Worm (Caenorhabditis elegans) whole organism, L4/young adult: Measurements from ENCODE around the gene nhr-138.

Source experiments
- W03F9.2 ChIP-seq: fragments of 150-350 bp; optimal IDR thresholded peaks from 2 replicates; lab custom pipeline; 2014; ENCODE audit warnings: missing biosample characterization, missing genetic modification characterization
- dao-5 ChIP-seq: sonication (generic microtip); optimal IDR thresholded peaks from 2 replicates; lab custom pipeline; 2016; ENCODE audit warnings: missing genotype, missing genetic modification characterization, moderate library complexity, missing compliant biosample characterization
- him-1 ChIP-seq: sonication (generic microtip); optimal IDR thresholded peaks from 2 replicates; lab custom pipeline; 2016; ENCODE audit warnings: missing genotype, missing genetic modification reagents, missing genetic modification characterization, missing compliant biosample characterization

DNA sequence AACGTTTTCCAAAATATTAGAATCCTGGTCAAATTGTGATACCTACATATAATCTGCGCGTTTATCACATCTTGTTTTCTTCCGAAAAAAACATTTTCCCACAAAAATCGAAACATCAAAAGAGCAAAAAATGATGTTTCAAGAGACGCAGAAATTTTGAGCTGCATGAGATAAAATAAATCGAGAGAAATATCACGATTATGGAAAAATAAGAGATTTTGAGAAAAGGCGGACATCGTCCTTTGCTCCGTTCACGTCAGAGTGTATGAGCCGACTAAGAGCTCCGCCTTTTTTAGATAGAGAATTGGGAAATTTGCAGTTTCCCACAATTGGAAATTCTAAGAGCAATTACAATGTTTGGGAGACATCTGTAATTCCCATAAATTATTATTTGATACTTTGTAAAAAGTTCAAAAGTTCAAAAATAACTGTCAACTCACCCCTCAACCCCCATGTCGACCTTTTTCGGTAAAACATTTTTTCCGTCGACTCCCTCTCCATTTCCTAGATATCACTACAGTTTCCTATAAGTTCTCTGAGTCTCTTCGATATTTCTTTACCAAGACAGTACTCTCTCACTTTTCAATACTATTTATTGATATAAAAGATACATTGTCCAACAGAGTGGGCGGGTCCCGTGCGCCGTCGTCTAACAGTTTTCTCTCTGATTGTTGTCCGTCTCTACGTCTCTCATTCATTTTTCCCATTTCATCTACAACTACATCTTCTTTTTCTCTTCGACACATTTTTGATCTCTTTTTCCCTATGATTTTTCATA lies 31.8 kb downstream of the nhr-138 start:
- TF ChIP-seq W03F9.2 (tag; lab: Kevin White, UChicago) (peak; percentile 41), dao-5 (no peak), him-1 (tag; lab: Kevin White, UChicago) (no peak)
